Fruit fly (Drosophila melanogaster) whole organism, embryonic: ENCODE measurements around the gene awd.
A peak's percentile ranks its signal among the peaks of the same experiment; 100 is the strongest.

ENCODE experiments used
- Abd-B ChIP-seq: fragments of 200-800 bp; sonication (Bioruptor generic); optimal IDR thresholded peaks from 2 replicates; lab custom pipeline; 2018; ENCODE audit warnings: missing biosample characterization, mild to moderate bottlenecking, missing genetic modification characterization, moderate library complexity
- CG10462 ChIP-seq: fragments of 200-800 bp; sonication (Bioruptor generic); optimal IDR thresholded peaks from 2 replicates; lab custom pipeline; 2016; ENCODE audit warnings: missing biosample characterization, missing genetic modification characterization
- CG11456 ChIP-seq: fragments of 200-800 bp; sonication (Bioruptor generic); IDR thresholded peaks from 3 replicates; pipeline ENCODE4 v1.3.6; 2022; ENCODE audit warnings: missing biosample characterization, missing genetic modification characterization
- CG11504 ChIP-seq: fragments of 200-800 bp; sonication (Bioruptor generic); optimal IDR thresholded peaks from 3 replicates; lab custom pipeline; 2019; ENCODE audit warnings: missing biosample characterization, mild to moderate bottlenecking, missing genetic modification characterization, moderate library complexity
- CG13287 ChIP-seq: fragments of 200-800 bp; sonication (Bioruptor generic); IDR thresholded peaks from 2 replicates; pipeline ENCODE4 v1.3.6; 2022; ENCODE audit warnings: missing biosample characterization, missing genetic modification characterization; ENCODE audit not compliant: partially characterized antibody
- CG14014 ChIP-seq: fragments of 200-800 bp; sonication (Bioruptor generic); IDR thresholded peaks from 2 replicates; pipeline ENCODE4 v1.3.6; 2022; ENCODE audit warnings: missing biosample characterization, missing genetic modification characterization
- CG14965 ChIP-seq: fragments of 200-800 bp; sonication (Bioruptor generic); optimal IDR thresholded peaks from 2 replicates; lab custom pipeline; 2016; ENCODE audit warnings: missing biosample characterization, missing genetic modification characterization, borderline replicate concordance
- CG16815 ChIP-seq: fragments of 200-800 bp; sonication (Bioruptor generic); optimal IDR thresholded peaks from 3 replicates; lab custom pipeline; 2017; ENCODE audit warnings: missing biosample characterization, mild to moderate bottlenecking, missing genetic modification characterization
- CG3065 ChIP-seq: fragments of 200-800 bp; sonication (Bioruptor generic); optimal IDR thresholded peaks from 2 replicates; lab custom pipeline; 2016; ENCODE audit warnings: missing biosample characterization, missing genetic modification characterization
- CG32767 ChIP-seq: fragments of 200-800 bp; sonication (Bioruptor generic); IDR thresholded peaks from 2 replicates; pipeline ENCODE4 v1.3.6; 2022; ENCODE audit warnings: missing biosample characterization, missing genetic modification characterization
- CG6272 ChIP-seq: fragments of 200-800 bp; sonication (Bioruptor generic); IDR thresholded peaks from 2 replicates; pipeline ENCODE4 v1.3.6; 2022; ENCODE audit warnings: missing biosample characterization, missing genetic modification characterization
- CG6765 ChIP-seq: fragments of 200-800 bp; sonication (Bioruptor generic); optimal IDR thresholded peaks from 3 replicates; lab custom pipeline; 2017; ENCODE audit warnings: missing biosample characterization, mild to moderate bottlenecking, missing genetic modification characterization
- CG9817 ChIP-seq: fragments of 200-800 bp; sonication (Bioruptor generic); optimal IDR thresholded peaks from 2 replicates; lab custom pipeline; 2018; ENCODE audit warnings: missing biosample characterization, mild to moderate bottlenecking, missing genetic modification characterization, moderate library complexity
- CkIIα-i1 ChIP-seq: fragments of 200-800 bp; sonication (Bioruptor generic); IDR thresholded peaks from 2 replicates; pipeline ENCODE4 v1.3.6; 2022; ENCODE audit warnings: missing biosample characterization, missing genetic modification characterization
- Dad ChIP-seq: fragments of 200-800 bp; sonication (Bioruptor generic); optimal IDR thresholded peaks from 3 replicates; lab custom pipeline; 2016; ENCODE audit warnings: missing biosample characterization, missing genetic modification characterization
- Doc2 ChIP-seq: fragments of 200-800 bp; sonication (Bioruptor generic); IDR thresholded peaks from 2 replicates; pipeline ENCODE4 v1.3.6; 2022; ENCODE audit warnings: missing biosample characterization, missing genetic modification characterization
- Myb ChIP-seq: fragments of 200-800 bp; sonication (Bioruptor generic); optimal IDR thresholded peaks from 2 replicates; lab custom pipeline; 2016; ENCODE audit warnings: missing biosample characterization, missing genetic modification characterization
- Sin3A ChIP-seq: fragments of >200 bp; optimal IDR thresholded peaks from 2 replicates; lab custom pipeline; 2018
- Trl ChIP-seq, 3 experiments: fragments of >200 bp in 2 of 3; fragments of 200-800 bp in 1 of 3; sonication (Bioruptor generic) in 1 of 3; optimal IDR thresholded peaks; 2 replicates in 1 of 3; 3 replicates in 2 of 3; lab custom pipeline; 2016 to 2017; ENCODE audit warnings: missing biosample characterization in 1 of 3, missing genetic modification characterization in 1 of 3
- ato ChIP-seq: fragments of 200-800 bp; sonication (Bioruptor generic); IDR thresholded peaks from 2 replicates; pipeline ENCODE4 v1.3.6; 2022; ENCODE audit warnings: missing biosample characterization, missing genetic modification characterization; ENCODE audit not compliant: partially characterized antibody
- bbx ChIP-seq: fragments of 200-800 bp; sonication (Bioruptor generic); IDR thresholded peaks from 2 replicates; pipeline ENCODE4 v1.3.6; 2022; ENCODE audit warnings: missing biosample characterization, missing genetic modification characterization; ENCODE audit not compliant: partially characterized antibody
- cg ChIP-seq: fragments of 200-800 bp; sonication (Bioruptor generic); optimal IDR thresholded peaks from 3 replicates; lab custom pipeline; 2019; ENCODE audit warnings: missing biosample characterization, mild to moderate bottlenecking, missing genetic modification characterization, moderate library complexity
- corto ChIP-seq: fragments of 200-800 bp; sonication (Bioruptor generic); optimal IDR thresholded peaks from 2 replicates; lab custom pipeline; 2016; ENCODE audit warnings: missing biosample characterization, mild to moderate bottlenecking, missing genetic modification characterization, moderate library complexity
- disco-r ChIP-seq: fragments of 200-800 bp; sonication (Bioruptor generic); optimal IDR thresholded peaks from 2 replicates; lab custom pipeline; 2016; ENCODE audit warnings: missing biosample characterization, missing genetic modification characterization
- fd102C ChIP-seq: fragments of 200-800 bp; sonication (Bioruptor generic); optimal IDR thresholded peaks from 2 replicates; lab custom pipeline; 2018; ENCODE audit warnings: missing biosample characterization, mild to moderate bottlenecking, missing genetic modification characterization, moderate library complexity
- inv ChIP-seq: fragments of 200-800 bp; sonication (Bioruptor generic); IDR thresholded peaks from 2 replicates; pipeline ENCODE4 v1.3.6; 2022; ENCODE audit warnings: missing biosample characterization, missing genetic modification characterization; ENCODE audit not compliant: partially characterized antibody
- jumu ChIP-seq: fragments of 200-800 bp; sonication (Bioruptor generic); optimal IDR thresholded peaks from 3 replicates; lab custom pipeline; 2016; ENCODE audit warnings: missing biosample characterization, missing genetic modification characterization
- lab ChIP-seq: fragments of 200-800 bp; sonication (Bioruptor generic); optimal IDR thresholded peaks from 3 replicates; lab custom pipeline; 2017; ENCODE audit warnings: missing biosample characterization, missing genetic modification characterization, mild to moderate bottlenecking, moderate library complexity, missing genetic modification reagents
- lov ChIP-seq, 2 experiments: fragments of 200-800 bp in 1 of 2; fragments of >200 bp in 1 of 2; sonication (Bioruptor generic) in 1 of 2; IDR thresholded peaks in 1 of 2; optimal IDR thresholded peaks in 1 of 2; 2 replicates in 1 of 2; 3 replicates in 1 of 2; pipeline versions ENCODE4 v1.3.6 to Lab custom; 2017 to 2022; ENCODE audit warnings: missing biosample characterization in 1 of 2, missing genetic modification characterization in 1 of 2
- mirr ChIP-seq: fragments of 200-800 bp; sonication (Bioruptor generic); optimal IDR thresholded peaks from 3 replicates; lab custom pipeline; 2018; ENCODE audit warnings: missing biosample characterization, mild to moderate bottlenecking, missing genetic modification characterization
- mld ChIP-seq: fragments of 200-800 bp; sonication (Bioruptor generic); IDR thresholded peaks from 3 replicates; pipeline ENCODE4 v1.3.6; 2022; ENCODE audit warnings: missing biosample characterization, missing genetic modification characterization; ENCODE audit not compliant: partially characterized antibody
- nom ChIP-seq: fragments of 200-800 bp; sonication (Bioruptor generic); optimal IDR thresholded peaks from 2 replicates; lab custom pipeline; 2017; ENCODE audit warnings: missing biosample characterization, missing genetic modification characterization, mild to moderate bottlenecking, moderate library complexity, missing genetic modification reagents
- onecut ChIP-seq: fragments of 200-800 bp; sonication (Bioruptor generic); IDR thresholded peaks from 2 replicates; pipeline ENCODE4 v1.3.6; 2022; ENCODE audit warnings: missing biosample characterization, missing genetic modification characterization
- pum ChIP-seq: fragments of 200-800 bp; sonication (Bioruptor generic); optimal IDR thresholded peaks from 2 replicates; lab custom pipeline; 2016; ENCODE audit warnings: missing biosample characterization, missing genetic modification characterization
- salm ChIP-seq: fragments of 200-800 bp; sonication (Bioruptor generic); optimal IDR thresholded peaks from 2 replicates; lab custom pipeline; 2018; ENCODE audit warnings: missing biosample characterization, mild to moderate bottlenecking, missing genetic modification characterization
- sima ChIP-seq: fragments of 200-800 bp; sonication (Bioruptor generic); optimal IDR thresholded peaks from 2 replicates; lab custom pipeline; 2016; ENCODE audit warnings: missing biosample characterization, missing genetic modification characterization
- sna ChIP-seq: fragments of 200-800 bp; sonication (Bioruptor generic); IDR thresholded peaks from 2 replicates; pipeline ENCODE4 v1.3.6; 2022; ENCODE audit warnings: missing biosample characterization, missing genetic modification characterization; ENCODE audit not compliant: partially characterized antibody
- sqz ChIP-seq: fragments of 200-800 bp; sonication (Bioruptor generic); optimal IDR thresholded peaks from 3 replicates; lab custom pipeline; 2018; ENCODE audit warnings: missing biosample characterization, mild to moderate bottlenecking, missing genetic modification characterization
- tgo ChIP-seq: fragments of 200-800 bp; sonication (Bioruptor generic); IDR thresholded peaks from 3 replicates; pipeline ENCODE4 v1.3.6; 2022; ENCODE audit warnings: missing biosample characterization, missing genetic modification characterization
- unc-4 ChIP-seq: fragments of 200-800 bp; sonication (Bioruptor generic); IDR thresholded peaks from 2 replicates; pipeline ENCODE4 v1.3.6; 2022; ENCODE audit warnings: missing biosample characterization, missing genetic modification characterization; ENCODE audit not compliant: partially characterized antibody
- vnd ChIP-seq: fragments of 200-800 bp; sonication (Bioruptor generic); IDR thresholded peaks from 3 replicates; pipeline ENCODE4 v1.3.6; 2022; ENCODE audit warnings: missing biosample characterization, missing genetic modification characterization; ENCODE audit not compliant: partially characterized antibody
- vvl ChIP-seq: fragments of 200-800 bp; sonication (Bioruptor generic); IDR thresholded peaks from 2 replicates; pipeline ENCODE4 v1.3.6; 2022; ENCODE audit warnings: missing biosample characterization, missing genetic modification characterization
- zen2 ChIP-seq: fragments of 200-800 bp; sonication (Bioruptor generic); IDR thresholded peaks from 3 replicates; pipeline ENCODE4 v1.3.6; 2022; ENCODE audit warnings: missing biosample characterization, missing genetic modification characterization; ENCODE audit not compliant: partially characterized antibody

Gene awd

dm6 chr3R:31714876-31715712 lies 30.8 kb downstream of the awd start (continued):
- TF ChIP-seq CG9817 (tag; lab: Kevin White, UChicago) (no peak), Trl (optimal IDR thresholded peaks at IDR 0.05; lab: Kevin White, UChicago) (peak; percentile 44 to 84), Trl (GFP tag; optimal IDR thresholded peaks at IDR 0.05; lab: Kevin White, UChicago) (no peak), mirr (peak; percentile 31), Abd-B (GFP tag; lab: Kevin White, UChicago) (no peak), CG11456 (no peak)
- TF ChIP-seq, all 482 proteins: peak for 18

dm6 chr3R:31713306-31714123 lies 32.4 kb downstream of the awd start, which contains the start of gene ttk:
Gene ttk (plus strand): TSS chr3R:31713867.
- TF ChIP-seq zen2 (GFP tag; lab: Robert Waterston, UW) (peak; percentile 72), CG14014 (GFP tag; lab: Robert Waterston, UW) (no peak), CG14965 (no peak), onecut (no peak), bbx (GFP tag; lab: Robert Waterston, UW) (0 out of 2 replicates have a peak, but pooled peaks have one; percentile 22), lov (optimal IDR thresholded peaks at IDR 0.05; lab: Kevin White, UChicago) (no peak), lov (GFP tag; IDR thresholded peaks at IDR 0.05; lab: Robert Waterston, UW) (no peak), CG6765 (no peak), vvl (peak; percentile 35; the same call in 1 of the 2 replicates), fd102C (no peak), CkIIα-i1 (no peak), salm (tag; lab: Kevin White, UChicago) (peak; percentile 15), tgo (no peak), mld (GFP tag; lab: Robert Waterston, UW) (no peak), nom (GFP tag; lab: Kevin White, UChicago) (peak; percentile 68), jumu (GFP tag; lab: Kevin White, UChicago) (no peak), ato (GFP tag; lab: Robert Waterston, UW) (no peak), sna (GFP tag; lab: Robert Waterston, UW) (peak; percentile 57; the same call in 1 of the 2 replicates), cg (GFP tag; lab: Kevin White, UChicago) (peak; percentile 45), CG10462 (GFP tag; lab: Kevin White, UChicago) (no peak), CG16815 (GFP tag; lab: Kevin White, UChicago) (no peak), CG32767 (GFP tag; lab: Robert Waterston, UW) (0 out of 2 replicates have a peak, but pooled peaks have one; percentile 9), pum (no peak), corto (peak; percentile 64), lab (GFP tag; lab: Kevin White, UChicago) (peak; percentile 2), CG3065 (GFP tag; lab: Kevin White, UChicago) (no peak), CG6272 (no peak), Sin3A (no peak), Myb (GFP tag; lab: Kevin White, UChicago) (no peak), unc-4 (peak; percentile 44), vnd (GFP tag; lab: Robert Waterston, UW) (no peak), Dad (GFP tag; lab: Kevin White, UChicago) (peak; percentile 3), inv (GFP tag; lab: Robert Waterston, UW) (no peak), sqz (GFP tag; lab: Kevin White, UChicago) (no peak), Doc2 (GFP tag; lab: Robert Waterston, UW) (no peak), sima (GFP tag; lab: Kevin White, UChicago) (no peak), disco-r (GFP tag; lab: Kevin White, UChicago) (no peak), mirr (no peak), CG11504 (tag; lab: Kevin White, UChicago) (no peak), CG13287 (peak; percentile 53)
